Fruit fly (Drosophila melanogaster): ENCODE measurements around the gene Prx6a.

DNA sequence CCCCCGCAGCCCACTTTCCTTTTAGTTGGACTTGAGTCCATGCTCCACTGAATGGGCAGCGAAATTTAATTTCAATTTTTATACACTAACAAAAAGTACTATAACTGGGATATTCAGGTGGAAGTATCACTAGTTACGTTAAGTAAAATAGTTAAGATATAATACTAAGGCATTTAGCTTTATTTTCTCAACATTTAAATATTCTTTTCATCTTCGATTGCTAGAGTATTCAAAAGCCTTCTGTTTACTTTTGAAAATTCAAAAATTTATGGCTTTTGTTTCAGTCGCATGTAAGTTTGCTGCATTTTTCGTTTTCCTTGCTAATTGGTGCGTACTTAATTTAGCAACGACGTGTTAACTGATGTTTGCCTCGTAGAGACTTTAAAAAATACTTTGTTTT lies 26.4 kb downstream of the Prx6a start:
- no peak for TF ChIP-seq EcR (GFP tag; optimal IDR thresholded peaks at IDR 0.05)
- no peak for TF ChIP-seq fd96Ca (GFP tag; IDR thresholded peaks at IDR 0.05)
- peak; percentile 47; the same call in 1 of the 2 replicates for TF ChIP-seq CG32121 (GFP tag; IDR thresholded peaks at IDR 0.05)
- no peak for TF ChIP-seq CG15710 (tag; optimal IDR thresholded peaks at IDR 0.05)
- TF ChIP-seq CG4496 (GFP tag; IDR thresholded peaks at IDR 0.05) = no peak
- TF ChIP-seq CG9948 (tag; optimal IDR thresholded peaks at IDR 0.05) = no peak
